Worm (Caenorhabditis elegans): ENCODE data around the gene F02C12.3.

Gene F02C12.3

DNA sequence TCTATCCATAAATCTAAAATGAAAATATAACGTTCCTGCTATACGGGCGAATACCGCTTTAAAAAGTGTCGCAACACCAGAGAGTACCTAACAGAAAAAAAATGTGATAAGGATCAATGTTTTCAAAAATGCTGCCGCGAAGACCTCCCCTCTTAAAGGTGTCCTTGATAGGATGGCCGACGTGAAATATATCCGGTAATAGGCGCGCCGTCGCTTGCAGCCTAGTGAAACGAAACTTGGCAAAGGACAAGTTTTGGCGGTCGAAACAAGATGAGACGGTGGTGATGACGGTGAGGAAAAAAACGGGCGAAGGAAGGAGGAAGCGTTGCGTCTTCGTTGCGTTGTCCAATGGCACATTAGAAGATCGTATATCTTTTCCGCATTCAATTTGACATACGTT, 7.9 kb upstream of the F02C12.3 start:
- no peak for TF ChIP-seq rcor-1 (GFP tag; IDR thresholded peaks at IDR 0.05)

DNA sequence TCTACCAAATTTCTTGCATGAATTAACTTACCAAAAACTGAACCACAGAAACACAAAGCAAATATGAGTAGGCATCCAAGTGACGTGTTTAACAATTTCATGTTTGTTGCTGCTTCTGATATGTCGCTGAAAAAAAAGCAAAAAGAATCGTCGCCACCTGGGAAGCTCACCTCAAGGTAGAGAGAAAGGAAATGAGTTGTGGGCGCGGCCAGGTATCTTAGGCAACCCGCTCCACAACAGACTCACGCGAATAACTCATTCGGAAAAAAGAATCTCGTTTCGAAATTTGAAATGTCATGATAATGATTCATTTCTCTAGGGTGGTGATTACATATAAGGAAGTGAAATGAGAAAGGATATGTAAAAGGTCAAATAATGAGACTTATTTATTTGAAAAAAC, 1.8 kb upstream of the F02C12.3 start, which contains the start of gene irld-2:
Gene irld-2 (minus strand): TSS at position 101 of the 400 bp plus-strand sequence.
- TF ChIP-seq Y53G8AR.9 (GFP tag; conservative IDR thresholded peaks at IDR 0.05) (no peak), aptf-3 (GFP tag; IDR thresholded peaks at IDR 0.05) (no peak), B0019.2 (GFP tag; conservative IDR thresholded peaks at IDR 0.05) (no peak), aptf-2 (GFP tag; conservative IDR thresholded peaks at IDR 0.05) (no peak), lin-35 (GFP tag; optimal IDR thresholded peaks at IDR 0.05) (no peak), F33H1.4 (GFP tag; IDR thresholded peaks at IDR 0.05) (no peak), nfya-2 (GFP tag; IDR thresholded peaks at IDR 0.05) (no peak), attf-3 (GFP tag; conservative IDR thresholded peaks at IDR 0.05) (no peak), F22D6.2 (tag; optimal IDR thresholded peaks at IDR 0.05) (no peak), cebp-1 (GFP tag; IDR thresholded peaks at IDR 0.05) (no peak), cebp-1 (tag; optimal IDR thresholded peaks at IDR 0.05) (no peak), D2030.7 (GFP tag; IDR thresholded peaks at IDR 0.05) (no peak), ztf-26 (tag; optimal IDR thresholded peaks at IDR 0.05) (no peak), nhr-27 (tag; optimal IDR thresholded peaks at IDR 0.05) (no peak), him-1 (tag; optimal IDR thresholded peaks at IDR 0.05) (no peak), Y67H2A.10 (GFP tag; conservative IDR thresholded peaks at IDR 0.05) (no peak), lin-54 (GFP tag; optimal IDR thresholded peaks at IDR 0.05) (no peak), atf-7 (tag; optimal IDR thresholded peaks at IDR 0.05) (no peak), attf-5 (GFP tag; optimal IDR thresholded peaks at IDR 0.05) (no peak), zim-3 (tag; optimal IDR thresholded peaks at IDR 0.05) (no peak), zfh-2 (GFP tag; conservative IDR thresholded peaks at IDR 0.05) (no peak)

DNA sequence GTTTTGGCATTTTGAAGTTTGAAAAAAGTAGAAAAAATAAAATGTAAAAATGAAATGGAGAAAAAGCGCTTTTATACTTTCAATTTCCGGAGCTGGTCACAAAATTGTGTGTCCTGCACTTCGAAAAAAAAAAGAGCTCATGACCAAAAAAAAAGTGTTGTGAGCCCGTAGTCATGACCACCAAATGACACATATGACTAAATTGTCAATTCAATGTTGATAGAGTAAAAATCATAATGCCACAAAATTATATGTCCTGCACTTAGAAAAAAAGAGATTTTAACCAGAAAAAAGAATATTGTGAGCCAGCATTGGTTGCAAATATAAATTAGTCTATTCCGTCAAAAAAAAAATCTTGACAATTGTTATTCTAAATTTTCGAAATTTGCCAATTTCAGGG, 2.4 kb downstream of the F02C12.3 start, which contains the start of gene F02C12.2:
Gene F02C12.2 (minus strand): TSS at position 101 of the 400 bp plus-strand sequence.
- no peak for TF ChIP-seq sptf-2 (GFP tag; optimal IDR thresholded peaks at IDR 0.05)
- no peak for TF ChIP-seq B0261.1 (tag; optimal IDR thresholded peaks at IDR 0.05)
- no peak for TF ChIP-seq madf-6 (GFP tag; IDR thresholded peaks at IDR 0.05)
- no peak for TF ChIP-seq F37B4.10 (GFP tag; IDR thresholded peaks at IDR 0.05)
- no peak for TF ChIP-seq sdz-38 (tag; optimal IDR thresholded peaks at IDR 0.05)

ce11 chrX:13401311-13401710, 4.5 kb downstream of the F02C12.3 start:
- TF ChIP-seq dox-1 (GFP tag; IDR thresholded peaks at IDR 0.05) (0 out of 2 replicates have a peak, but pooled peaks have one; percentile 6), cebp-1 (GFP tag; IDR thresholded peaks at IDR 0.05) (peak; percentile 75), cebp-1 (tag; optimal IDR thresholded peaks at IDR 0.05) (peak; percentile 81), bed-1 (GFP tag; IDR thresholded peaks at IDR 0.05) (no peak), Y53G8AR.9 (GFP tag; conservative IDR thresholded peaks at IDR 0.05) (no peak), nhr-80 (tag; optimal IDR thresholded peaks at IDR 0.05) (peak; percentile 71), lag-1 (GFP tag; IDR thresholded peaks at IDR 0.05) (no peak), C06A6.2 (GFP tag; conservative IDR thresholded peaks at IDR 0.05) (no peak)

DNA sequence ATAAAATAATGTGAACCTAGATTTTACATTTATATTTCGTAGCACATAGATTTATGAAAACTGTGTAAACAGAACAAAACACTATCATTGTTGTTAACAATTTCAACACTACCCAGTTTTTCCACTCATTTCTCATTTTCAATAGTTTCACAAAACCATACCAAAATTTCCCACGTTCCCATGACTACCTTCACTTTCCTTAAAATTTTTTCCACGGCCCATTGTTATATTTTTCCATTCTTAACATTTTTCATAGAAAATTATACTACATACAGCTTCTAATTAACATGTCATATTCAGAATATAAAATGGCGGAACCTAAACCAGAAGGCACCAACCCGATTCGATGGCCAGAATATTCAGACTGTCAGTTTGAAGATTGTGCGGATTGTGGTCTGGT, 5.0 kb downstream of the F02C12.3 start, which contains the start of gene F02C12.1:
Gene F02C12.1 (plus strand): TSS at position 301 of the 400 bp plus-strand sequence.
- TF ChIP-seq ets-4 (GFP tag; optimal IDR thresholded peaks at IDR 0.05) (no peak), lin-26 (GFP tag; IDR thresholded peaks at IDR 0.05) (no peak), F37B4.10 (GFP tag; IDR thresholded peaks at IDR 0.05) (no peak), B0261.1 (tag; optimal IDR thresholded peaks at IDR 0.05) (no peak), let-607 (tag; optimal IDR thresholded peaks at IDR 0.05) (no peak), pbrm-1 (GFP tag; IDR thresholded peaks at IDR 0.05) (no peak), ztf-18 (tag; optimal IDR thresholded peaks at IDR 0.05) (no peak), ama-1 (optimal IDR thresholded peaks at IDR 0.05) (no peak), ama-1 (GFP tag; optimal IDR thresholded peaks at IDR 0.05) (no peak), mes-4 (tag; optimal IDR thresholded peaks at IDR 0.05) (no peak), zim-3 (tag; optimal IDR thresholded peaks at IDR 0.05) (no peak), unc-130 (GFP tag; optimal IDR thresholded peaks at IDR 0.05) (no peak), K11D2.4 (GFP tag; IDR thresholded peaks at IDR 0.05) (no peak), T07F8.4 (tag; optimal IDR thresholded peaks at IDR 0.05) (no peak), ZK185.1 (tag; optimal IDR thresholded peaks at IDR 0.05; ENCODE audit: poor library complexity, severe bottlenecking) (no peak), egl-18 (GFP tag; IDR thresholded peaks at IDR 0.05) (no peak)
